Worm (Caenorhabditis elegans) whole organism, mixed stage, embryonic: ENCODE data around the gene lgc-15.

Experiments
- M03D4.4 ChIP-seq: sonication (generic microtip); optimal IDR thresholded peaks from 2 replicates; lab custom pipeline; 2017; ENCODE audit warnings: mild to moderate bottlenecking, missing genetic modification characterization, missing compliant biosample characterization
- bed-3 ChIP-seq: fragments of 200-800 bp; sonication (Bioruptor generic); optimal IDR thresholded peaks from 3 replicates; lab custom pipeline; 2018; ENCODE audit warnings: mild to moderate bottlenecking, missing genetic modification characterization, moderate library complexity, missing compliant biosample characterization
- blmp-1 ChIP-seq: fragments of 150-350 bp; optimal IDR thresholded peaks from 2 replicates; lab custom pipeline; 2014; ENCODE audit warnings: missing biosample characterization, missing genetic modification characterization
- ceh-39 ChIP-seq: fragments of 150-350 bp; optimal IDR thresholded peaks from 2 replicates; lab custom pipeline; 2014; ENCODE audit warnings: missing biosample characterization, missing genetic modification characterization
- ceh-43 ChIP-seq: fragments of 200-800 bp; sonication (Bioruptor generic); optimal IDR thresholded peaks from 2 replicates; lab custom pipeline; 2018; ENCODE audit warnings: mild to moderate bottlenecking, missing genetic modification characterization, moderate library complexity, missing compliant biosample characterization
- ceh-83 ChIP-seq: fragments of 200-800 bp; sonication (Bioruptor generic); optimal IDR thresholded peaks from 2 replicates; lab custom pipeline; 2018; ENCODE audit warnings: mild to moderate bottlenecking, missing genetic modification characterization, missing compliant biosample characterization
- ces-1 ChIP-seq: fragments of 150-350 bp; optimal IDR thresholded peaks from 2 replicates; lab custom pipeline; 2014; ENCODE audit warnings: missing biosample characterization, missing genetic modification reagents, missing genetic modification characterization
- cnd-1 ChIP-seq: fragments of 200-800 bp; sonication (Bioruptor generic); optimal IDR thresholded peaks from 2 replicates; lab custom pipeline; 2018; ENCODE audit warnings: mild to moderate bottlenecking, missing genetic modification characterization, missing compliant biosample characterization
- drap-1 ChIP-seq: fragments of 200-800 bp; sonication (Bioruptor generic); optimal IDR thresholded peaks from 3 replicates; lab custom pipeline; 2018; ENCODE audit warnings: mild to moderate bottlenecking, missing genetic modification characterization, missing compliant biosample characterization
- elt-1 ChIP-seq: sonication (generic microtip); optimal IDR thresholded peaks from 2 replicates; lab custom pipeline; 2017; ENCODE audit warnings: missing genetic modification characterization, mild to moderate bottlenecking, missing compliant biosample characterization, antibody characterized with exemption, moderate library complexity, borderline replicate concordance; ENCODE audit not compliant: insufficient read depth
- elt-3 ChIP-seq: fragments of 150-350 bp; optimal IDR thresholded peaks from 2 replicates; lab custom pipeline; 2014; ENCODE audit warnings: missing biosample characterization, missing genetic modification characterization
- flh-1 ChIP-seq: fragments of 200-800 bp; sonication (Bioruptor generic); optimal IDR thresholded peaks from 2 replicates; lab custom pipeline; 2018; ENCODE audit warnings: mild to moderate bottlenecking, missing genetic modification characterization, moderate library complexity, missing compliant biosample characterization
- ham-2 ChIP-seq: fragments of 200-800 bp; sonication (Bioruptor generic); optimal IDR thresholded peaks from 2 replicates; lab custom pipeline; 2018; ENCODE audit warnings: mild to moderate bottlenecking, missing genetic modification characterization, missing compliant biosample characterization
- hlh-1 ChIP-seq: fragments of 150-350 bp; optimal IDR thresholded peaks from 2 replicates; lab custom pipeline; 2014; ENCODE audit warnings: missing biosample characterization, missing genetic modification reagents, missing genetic modification characterization
- lin-13 ChIP-seq: fragments of 150-350 bp; optimal IDR thresholded peaks from 2 replicates; lab custom pipeline; 2014; ENCODE audit warnings: missing biosample characterization, missing genetic modification characterization
- lin-32 ChIP-seq: fragments of 200-800 bp; sonication (Bioruptor generic); optimal IDR thresholded peaks from 2 replicates; lab custom pipeline; 2018; ENCODE audit warnings: mild to moderate bottlenecking, missing genetic modification characterization, missing compliant biosample characterization
- lsy-2 ChIP-seq: fragments of 150-350 bp; optimal IDR thresholded peaks from 2 replicates; lab custom pipeline; 2014; ENCODE audit warnings: missing biosample characterization, missing genetic modification characterization
- mab-5 ChIP-seq: fragments of 150-350 bp; optimal IDR thresholded peaks from 2 replicates; lab custom pipeline; 2014; ENCODE audit warnings: missing biosample characterization, missing genetic modification characterization
- mep-1 ChIP-seq: fragments of 150-350 bp; optimal IDR thresholded peaks from 2 replicates; lab custom pipeline; 2017; ENCODE audit warnings: missing biosample characterization, missing genetic modification reagents, missing genetic modification characterization, inconsistent platforms
- mls-2 ChIP-seq: sonication (generic microtip); optimal IDR thresholded peaks from 2 replicates; lab custom pipeline; 2016; ENCODE audit warnings: mild to moderate bottlenecking, missing genetic modification characterization, moderate library complexity, missing compliant biosample characterization
- nhr-12 ChIP-seq: fragments of 150-350 bp; optimal IDR thresholded peaks from 2 replicates; lab custom pipeline; 2014; ENCODE audit warnings: missing biosample characterization, missing genetic modification characterization
- nhr-2 ChIP-seq: fragments of 150-350 bp; optimal IDR thresholded peaks from 2 replicates; lab custom pipeline; 2014; ENCODE audit warnings: missing biosample characterization, missing genetic modification characterization
- nhr-237 ChIP-seq: fragments of 150-350 bp; optimal IDR thresholded peaks from 2 replicates; lab custom pipeline; 2014; ENCODE audit warnings: missing biosample characterization, missing genetic modification characterization
- nhr-28 ChIP-seq: fragments of 150-350 bp; optimal IDR thresholded peaks from 2 replicates; lab custom pipeline; 2014; ENCODE audit warnings: missing biosample characterization, missing genetic modification characterization
- nhr-76 ChIP-seq: sonication (generic microtip); optimal IDR thresholded peaks from 2 replicates; lab custom pipeline; 2017; ENCODE audit warnings: missing biosample characterization, missing genetic modification characterization
- pha-4 ChIP-seq: fragments of 150-350 bp; optimal IDR thresholded peaks from 2 replicates; lab custom pipeline; 2018; ENCODE audit warnings: missing biosample characterization, missing genetic modification reagents, missing genetic modification characterization
- sem-2 ChIP-seq: fragments of 200-800 bp; sonication (Bioruptor generic); optimal IDR thresholded peaks from 2 replicates; lab custom pipeline; 2018; ENCODE audit warnings: mild to moderate bottlenecking, missing genetic modification characterization, missing compliant biosample characterization
- snpc-4 ChIP-seq: fragments of 150-350 bp; optimal IDR thresholded peaks from 2 replicates; lab custom pipeline; 2014; ENCODE audit warnings: missing biosample characterization, missing genetic modification characterization
- sptf-1 ChIP-seq: sonication (generic microtip); optimal IDR thresholded peaks from 2 replicates; lab custom pipeline; 2017; ENCODE audit warnings: mild to moderate bottlenecking, missing genetic modification characterization, moderate library complexity, missing compliant biosample characterization
- tbx-8 ChIP-seq: fragments of 200-800 bp; sonication (Bioruptor generic); optimal IDR thresholded peaks from 2 replicates; lab custom pipeline; 2018; ENCODE audit warnings: mild to moderate bottlenecking, missing genetic modification characterization, moderate library complexity, missing compliant biosample characterization
- unc-120 ChIP-seq: sonication (generic microtip); optimal IDR thresholded peaks from 2 replicates; lab custom pipeline; 2017; ENCODE audit warnings: missing genetic modification characterization, missing compliant biosample characterization; ENCODE audit not compliant: poor library complexity, severe bottlenecking
- unc-39 ChIP-seq: fragments of 150-350 bp; optimal IDR thresholded peaks from 2 replicates; lab custom pipeline; 2014; ENCODE audit warnings: missing biosample characterization, missing genetic modification characterization
- unc-62 ChIP-seq: fragments of 150-350 bp; optimal IDR thresholded peaks from 2 replicates; lab custom pipeline; 2014; ENCODE audit warnings: missing biosample characterization, missing genetic modification reagents, missing genetic modification characterization
- zip-8 ChIP-seq: fragments of 150-350 bp; optimal IDR thresholded peaks from 2 replicates; lab custom pipeline; 2014; ENCODE audit warnings: missing biosample characterization, missing genetic modification characterization
- ztf-11 ChIP-seq: fragments of 150-350 bp; optimal IDR thresholded peaks from 2 replicates; lab custom pipeline; 2014; ENCODE audit warnings: missing biosample characterization, missing genetic modification characterization

Gene lgc-15

ce11 chrX:12103712-12104111 lies 10.4 kb upstream of the lgc-15 start, which contains the start of gene W03G11.3:
Gene W03G11.3, minus strand, starts transcription at chrX:12103812.
- TF ChIP-seq nhr-12 (tag; lab: Kevin White, UChicago) (no peak), mep-1 (tag; lab: Kevin White, UChicago) (no peak), tbx-8 (GFP tag; lab: Kevin White, UChicago) (no peak), ceh-83 (GFP tag; lab: Kevin White, UChicago) (no peak), M03D4.4 (tag; lab: Kevin White, UChicago) (no peak), elt-1 (tag; lab: Kevin White, UChicago) (no peak), ceh-43 (GFP tag; lab: Kevin White, UChicago) (no peak), mls-2 (no peak), sem-2 (GFP tag; lab: Kevin White, UChicago) (no peak), lsy-2 (no peak), hlh-1 (tag; lab: Kevin White, UChicago) (no peak), lin-13 (no peak), snpc-4 (tag; lab: Kevin White, UChicago) (no peak), bed-3 (GFP tag; lab: Kevin White, UChicago) (no peak)

- TF ChIP-seq unc-39 (no peak), flh-1 (GFP tag; lab: Kevin White, UChicago) (no peak), nhr-28 (tag; lab: Kevin White, UChicago) (no peak), unc-62 (no peak), lin-32 (no peak), cnd-1 (tag; lab: Kevin White, UChicago) (no peak), sptf-1 (tag; lab: Kevin White, UChicago) (no peak), nhr-2 (tag; lab: Kevin White, UChicago) (no peak), hlh-1 (tag; lab: Kevin White, UChicago) (no peak)
Measured at ce11 chrX:12104630-12105029, 9.5 kb upstream of the lgc-15 start, which contains the start of gene col-181. Gene col-181, plus strand, starts transcription at chrX:12104930.

DNA sequence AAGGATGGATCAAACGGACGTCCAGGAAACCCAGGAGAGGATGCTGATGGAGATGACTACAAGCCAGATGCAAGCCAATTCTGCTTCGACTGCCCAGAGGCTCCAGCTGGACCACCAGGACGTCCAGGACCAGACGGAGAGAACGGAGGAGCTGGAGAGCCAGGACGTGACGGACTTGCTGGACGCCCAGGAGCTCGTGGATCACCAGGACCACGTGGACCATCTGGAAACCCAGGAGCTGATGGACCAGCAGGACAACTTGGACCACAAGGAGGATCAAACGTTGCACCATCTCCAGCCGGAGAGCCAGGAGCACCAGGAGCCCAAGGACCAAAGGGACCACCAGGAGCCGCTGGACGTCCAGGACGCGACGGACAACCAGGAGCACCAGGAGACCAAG lies 8.7 kb upstream of the lgc-15 start:
- no peak for TF ChIP-seq sem-2 (GFP tag; lab: Kevin White, UChicago)
- TF ChIP-seq unc-39 = no peak
- TF ChIP-seq cnd-1 (tag; lab: Kevin White, UChicago) = no peak
- TF ChIP-seq, all 35 proteins: peak for 0

DNA sequence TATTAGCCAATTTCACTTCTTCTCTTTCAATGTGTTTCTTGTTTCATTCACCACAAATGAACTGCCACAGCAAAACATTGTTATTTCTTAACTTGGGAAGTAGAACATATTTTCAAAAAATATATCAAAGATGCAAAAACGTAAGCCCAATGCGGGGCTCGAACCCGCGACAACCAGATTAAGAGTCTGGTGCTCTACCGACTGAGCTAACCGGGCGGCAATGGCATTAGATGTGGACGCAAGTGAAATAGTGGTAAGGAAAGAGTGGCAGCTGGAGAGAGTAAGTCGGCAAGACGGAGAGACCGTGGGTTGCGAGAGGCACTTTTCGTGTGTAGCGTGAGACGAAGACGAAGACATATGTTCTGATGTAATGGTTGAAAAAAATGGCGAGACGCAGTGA lies 8.1 kb upstream of the lgc-15 start:
- TF ChIP-seq mab-5 (tag; lab: Kevin White, UChicago) (no peak), nhr-76 (tag; lab: Kevin White, UChicago) (peak; percentile 77), nhr-28 (tag; lab: Kevin White, UChicago) (peak; percentile 75), lin-13 (peak; percentile 42), lin-32 (peak; percentile 96), ceh-39 (tag; lab: Kevin White, UChicago) (no peak), elt-3 (tag; lab: Kevin White, UChicago) (peak; percentile 3), hlh-1 (tag; lab: Kevin White, UChicago) (peak; percentile 62), lsy-2 (peak; percentile 31), ceh-83 (GFP tag; lab: Kevin White, UChicago) (peak; percentile 98), mep-1 (tag; lab: Kevin White, UChicago) (peak; percentile 81), cnd-1 (tag; lab: Kevin White, UChicago) (peak; percentile 98), sem-2 (GFP tag; lab: Kevin White, UChicago) (peak; percentile 95), blmp-1 (tag; lab: Kevin White, UChicago) (no peak), ceh-43 (GFP tag; lab: Kevin White, UChicago) (peak; percentile 94), ces-1 (peak; percentile 94), unc-120 (tag; lab: Kevin White, UChicago) (peak; percentile 98), snpc-4 (tag; lab: Kevin White, UChicago) (no peak), ham-2 (GFP tag; lab: Kevin White, UChicago) (peak; percentile 97), nhr-12 (tag; lab: Kevin White, UChicago) (peak; percentile 70), pha-4 (tag; lab: Kevin White, UChicago) (peak; percentile 79), drap-1 (peak; percentile 98), bed-3 (GFP tag; lab: Kevin White, UChicago) (peak; percentile 92), unc-62 (peak; percentile 71), unc-39 (peak; percentile 46), nhr-237 (tag; lab: Kevin White, UChicago) (peak; percentile 60), sptf-1 (tag; lab: Kevin White, UChicago) (peak; percentile 98), elt-1 (tag; lab: Kevin White, UChicago) (no peak), ztf-11 (peak; percentile 83), mls-2 (no peak), zip-8 (tag; lab: Kevin White, UChicago) (no peak), nhr-2 (tag; lab: Kevin White, UChicago) (no peak), M03D4.4 (tag; lab: Kevin White, UChicago) (peak; percentile 96), flh-1 (GFP tag; lab: Kevin White, UChicago) (peak; percentile 91), tbx-8 (GFP tag; lab: Kevin White, UChicago) (peak; percentile 93)
